Worm (Caenorhabditis elegans) whole organism, late embryonic: ENCODE results near the gene ZK488.6.

Source experiments
- ama-1 ChIP-seq: fragments of 150-350 bp; optimal IDR thresholded peaks from 2 replicates; lab custom pipeline; 2014
- ceh-18 ChIP-seq: sonication (generic microtip); optimal IDR thresholded peaks from 2 replicates; lab custom pipeline; 2016; ENCODE audit warnings: missing genetic modification characterization, missing compliant biosample characterization
- elt-2 ChIP-seq: sonication (generic microtip); optimal IDR thresholded peaks from 2 replicates; lab custom pipeline; 2016; ENCODE audit warnings: missing genetic modification reagents, missing genetic modification characterization, missing compliant biosample characterization
- fax-1 ChIP-seq: sonication (generic microtip); optimal IDR thresholded peaks from 2 replicates; lab custom pipeline; 2016; ENCODE audit warnings: missing genotype, missing genetic modification characterization, missing compliant biosample characterization
- hlh-13 ChIP-seq: fragments of 200-800 bp; sonication (Bioruptor generic); optimal IDR thresholded peaks from 2 replicates; lab custom pipeline; 2018; ENCODE audit warnings: mild to moderate bottlenecking, missing genetic modification characterization, missing compliant biosample characterization
- nfya-1 ChIP-seq: sonication (generic microtip); optimal IDR thresholded peaks from 2 replicates; lab custom pipeline; 2017; ENCODE audit warnings: missing genetic modification characterization, mild to moderate bottlenecking, missing compliant biosample characterization, antibody characterized with exemption, moderate library complexity
- nhr-11 ChIP-seq: fragments of 150-350 bp; optimal IDR thresholded peaks from 2 replicates; lab custom pipeline; 2014; ENCODE audit warnings: missing biosample characterization, missing genetic modification characterization
- pag-3 ChIP-seq: sonication (generic microtip); optimal IDR thresholded peaks from 2 replicates; lab custom pipeline; 2016; ENCODE audit warnings: missing compliant biosample characterization, missing genetic modification characterization, borderline replicate concordance
- sox-2 ChIP-seq: fragments of 200-800 bp; sonication (Bioruptor generic); IDR thresholded peaks from 2 replicates; pipeline ENCODE4 v1.3.6; 2022; ENCODE audit warnings: missing genetic modification reagents, missing genetic modification characterization, missing compliant biosample characterization
- tbx-2 ChIP-seq: sonication (generic microtip); optimal IDR thresholded peaks from 2 replicates; lab custom pipeline; 2016; ENCODE audit warnings: missing genetic modification characterization, missing compliant biosample characterization
- unc-55 ChIP-seq: sonication (generic microtip); optimal IDR thresholded peaks from 2 replicates; lab custom pipeline; 2017; ENCODE audit warnings: missing biosample characterization, missing genetic modification reagents, missing genetic modification characterization
- zip-5 ChIP-seq: sonication (generic microtip); optimal IDR thresholded peaks from 2 replicates; lab custom pipeline; 2016; ENCODE audit warnings: missing genetic modification characterization, missing compliant biosample characterization

DNA sequence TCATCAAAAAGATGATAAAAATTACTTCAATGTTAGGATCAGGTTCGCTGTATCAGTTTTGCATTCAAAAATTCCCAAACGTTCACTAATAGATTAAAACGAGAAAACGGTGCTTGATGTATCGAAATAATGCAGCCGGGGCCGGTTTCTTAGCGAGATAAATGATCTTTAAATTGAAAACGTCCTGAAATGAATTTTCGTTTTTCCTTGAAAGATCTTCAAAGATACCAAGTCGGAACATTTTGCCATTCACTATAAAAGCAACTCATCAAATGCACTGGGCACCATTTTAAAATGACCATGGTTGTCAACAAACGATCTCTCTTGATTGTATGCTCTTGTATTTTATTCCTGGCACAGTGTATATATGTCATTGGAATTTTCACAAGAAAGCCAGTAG, 14.2 kb upstream of the ZK488.6 start, which contains the start of gene K06H6.5:
- TF ChIP-seq pag-3 (tag; lab: Kevin White, UChicago): no peak
- TF ChIP-seq hlh-13 (GFP tag; lab: Kevin White, UChicago): no peak
- no peak for TF ChIP-seq sox-2 (GFP tag; lab: Robert Waterston, UW)
- no peak for TF ChIP-seq nhr-11 (tag; lab: Kevin White, UChicago)
- no peak for TF ChIP-seq zip-5 (tag; lab: Kevin White, UChicago)
- TF ChIP-seq elt-2 (tag; lab: Kevin White, UChicago): no peak
- TF ChIP-seq ama-1 (lab: Kevin White, UChicago): no peak
- TF ChIP-seq fax-1 (tag; lab: Kevin White, UChicago): no peak
- no peak for TF ChIP-seq ceh-18 (tag; lab: Kevin White, UChicago)
- TF ChIP-seq nfya-1 (tag; lab: Kevin White, UChicago): no peak
- TF ChIP-seq tbx-2 (tag; lab: Kevin White, UChicago): no peak
- no peak for TF ChIP-seq unc-55 (GFP tag; lab: Kevin White, UChicago)
